Worm (Caenorhabditis elegans): ENCODE results near the gene irld-3.

irld-3 gene

DNA sequence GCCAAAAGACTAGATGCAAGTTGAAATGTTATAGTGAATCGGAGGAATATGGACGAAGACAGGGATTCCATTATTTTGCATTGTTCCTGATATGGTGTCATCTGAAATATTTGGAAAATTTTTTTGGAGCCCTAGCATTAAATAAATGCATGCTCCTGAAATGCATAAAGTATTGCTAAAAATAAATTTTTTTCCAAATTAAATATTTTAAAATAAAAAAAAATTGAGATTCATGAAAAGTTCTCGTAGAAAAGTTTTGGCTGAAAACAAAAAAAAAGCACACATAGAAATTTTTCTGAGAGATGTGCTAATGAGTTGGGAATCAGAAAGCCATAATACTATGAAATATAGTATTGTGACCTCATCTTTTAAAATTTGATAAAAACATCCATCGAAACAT lies 16.7 kb upstream of the irld-3 start, which contains the start of gene srab-7:
Gene srab-7 (minus strand): TSS at position 101 of the 400 bp plus-strand sequence.
- no peak for TF ChIP-seq ceh-45 (GFP tag; IDR thresholded peaks at IDR 0.05)
- no peak for TF ChIP-seq ceh-31 (tag; optimal IDR thresholded peaks at IDR 0.05)
- TF ChIP-seq sox-2 (GFP tag; IDR thresholded peaks at IDR 0.05) = no peak
- no peak for TF ChIP-seq C08G9.2 (tag; optimal IDR thresholded peaks at IDR 0.05)
- TF ChIP-seq ceh-22 (tag; optimal IDR thresholded peaks at IDR 0.05) = no peak
- no peak for TF ChIP-seq pha-4 (tag; optimal IDR thresholded peaks at IDR 0.05)
- TF ChIP-seq F13H6.1 (tag; optimal IDR thresholded peaks at IDR 0.05) = no peak
- TF ChIP-seq ahr-1 (tag; optimal IDR thresholded peaks at IDR 0.05) = no peak
- no peak for TF ChIP-seq unc-55 (GFP tag; optimal IDR thresholded peaks at IDR 0.05)
- TF ChIP-seq hlh-8 (tag; optimal IDR thresholded peaks at IDR 0.05) = no peak
- TF ChIP-seq hlh-15 (tag; optimal IDR thresholded peaks at IDR 0.05) = no peak
- TF ChIP-seq ceh-48 (tag; optimal IDR thresholded peaks at IDR 0.05) = no peak
- TF ChIP-seq sdc-2 (tag; optimal IDR thresholded peaks at IDR 0.05) = no peak
- TF ChIP-seq ceh-24 (tag; optimal IDR thresholded peaks at IDR 0.05) = no peak
- TF ChIP-seq sox-4 (tag; optimal IDR thresholded peaks at IDR 0.05) = no peak
- TF ChIP-seq hlh-30 (tag; optimal IDR thresholded peaks at IDR 0.05; ENCODE audit: insufficient read depth) = no peak
- TF ChIP-seq lim-6 (tag; optimal IDR thresholded peaks at IDR 0.05) = no peak
- no peak for TF ChIP-seq unc-3 (GFP tag; conservative IDR thresholded peaks at IDR 0.05)
- TF ChIP-seq unc-3 (tag; optimal IDR thresholded peaks at IDR 0.05) = no peak

ce11 chrV:3151862-3152261 lies 13.5 kb upstream of the irld-3 start, which contains the start of gene srab-6:
Gene srab-6 (minus strand): TSS chrV:3151962.
- TF ChIP-seq unc-86 (tag; optimal IDR thresholded peaks at IDR 0.05) (no peak), pha-2 (tag; optimal IDR thresholded peaks at IDR 0.05) (no peak), hlh-13 (GFP tag; optimal IDR thresholded peaks at IDR 0.05) (no peak), gmeb-2 (tag; optimal IDR thresholded peaks at IDR 0.05) (no peak), K02D7.2 (tag; optimal IDR thresholded peaks at IDR 0.05) (no peak), ceh-48 (tag; optimal IDR thresholded peaks at IDR 0.05) (no peak), eyg-1 (tag; optimal IDR thresholded peaks at IDR 0.05) (no peak), ceh-6 (GFP tag; optimal IDR thresholded peaks at IDR 0.05) (no peak), ceh-34 (tag; optimal IDR thresholded peaks at IDR 0.05) (no peak), nfya-1 (tag; optimal IDR thresholded peaks at IDR 0.05) (no peak), nhr-232 (tag; optimal IDR thresholded peaks at IDR 0.05) (no peak), che-1 (tag; optimal IDR thresholded peaks at IDR 0.05) (no peak), pax-1 (tag; optimal IDR thresholded peaks at IDR 0.05) (no peak), ttx-3 (tag; optimal IDR thresholded peaks at IDR 0.05) (no peak), sox-2 (GFP tag; IDR thresholded peaks at IDR 0.05) (no peak)

DNA sequence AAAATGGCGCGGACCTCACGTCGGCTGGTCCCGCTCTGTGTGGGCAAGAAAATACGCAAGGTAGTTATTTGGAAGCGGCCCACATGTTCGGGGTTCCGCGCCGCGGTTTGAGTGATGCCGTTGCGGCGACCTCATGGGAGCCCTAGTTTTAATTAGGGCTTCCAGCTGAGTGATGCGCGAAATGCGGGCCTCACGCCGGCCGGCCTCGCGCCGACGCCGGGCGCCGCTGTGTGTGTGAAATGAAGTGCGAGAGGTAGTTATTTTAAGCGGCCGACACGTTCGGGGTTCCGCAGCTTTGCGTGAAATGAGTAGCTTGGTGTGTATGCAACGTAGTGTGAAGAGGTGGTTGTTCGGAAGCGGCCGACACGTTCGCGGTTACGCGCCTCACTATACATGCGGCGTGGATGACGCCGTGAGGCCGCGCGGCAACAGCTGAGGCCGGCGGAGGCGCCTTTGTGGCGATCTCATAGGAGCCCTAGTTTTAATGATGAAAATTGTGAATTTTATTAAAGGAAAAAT lies 11.6 kb upstream of the irld-3 start:
- TF ChIP-seq tbx-7 (tag; optimal IDR thresholded peaks at IDR 0.05) = no peak
- TF ChIP-seq odd-2 (tag; optimal IDR thresholded peaks at IDR 0.05) = no peak
- peak; percentile 9 for TF ChIP-seq ceh-31 (tag; optimal IDR thresholded peaks at IDR 0.05)
- peak; percentile 29 for TF ChIP-seq ceh-34 (tag; optimal IDR thresholded peaks at IDR 0.05)
- no peak for TF ChIP-seq zip-5 (tag; optimal IDR thresholded peaks at IDR 0.05)
- TF ChIP-seq sdc-2 (tag; optimal IDR thresholded peaks at IDR 0.05) = peak; percentile 6
- no peak for TF ChIP-seq ets-4 (tag; optimal IDR thresholded peaks at IDR 0.05)
- no peak for TF ChIP-seq fkh-10 (GFP tag; optimal IDR thresholded peaks at IDR 0.05)
- TF ChIP-seq syd-9 (tag; optimal IDR thresholded peaks at IDR 0.05) = no peak
- TF ChIP-seq ama-1 (optimal IDR thresholded peaks at IDR 0.05) = no peak
- no peak for TF ChIP-seq ceh-19 (GFP tag; optimal IDR thresholded peaks at IDR 0.05)
- no peak for TF ChIP-seq rnt-1 (tag; optimal IDR thresholded peaks at IDR 0.05)
- TF ChIP-seq ref-2 (tag; optimal IDR thresholded peaks at IDR 0.05) = peak; percentile 22
- TF ChIP-seq ceh-18 (tag; optimal IDR thresholded peaks at IDR 0.05) = no peak
- TF ChIP-seq pat-9 (tag; optimal IDR thresholded peaks at IDR 0.05) = no peak
- TF ChIP-seq elt-4 (tag; optimal IDR thresholded peaks at IDR 0.05) = no peak
- TF ChIP-seq nfya-1 (tag; optimal IDR thresholded peaks at IDR 0.05) = no peak
